Fruit fly (Drosophila melanogaster) whole organism, embryonic: ENCODE measurements around the gene CG4972.
A peak's percentile ranks its signal among the peaks of the same experiment; 100 is the strongest.

Source experiments
- Adf1 ChIP-seq: fragments of 200-800 bp; sonication (Bioruptor generic); IDR thresholded peaks from 2 replicates; pipeline ENCODE4 v1.3.6; 2022; ENCODE audit warnings: missing biosample characterization, missing genetic modification characterization
- Bgb ChIP-seq: fragments of 200-800 bp; sonication (Bioruptor generic); IDR thresholded peaks from 2 replicates; pipeline ENCODE4 v1.3.6; 2022; ENCODE audit warnings: missing biosample characterization, missing genetic modification characterization; ENCODE audit not compliant: partially characterized antibody
- CG1024 ChIP-seq: fragments of 200-800 bp; sonication (Bioruptor generic); IDR thresholded peaks from 2 replicates; pipeline ENCODE4 v1.3.6; 2022; ENCODE audit warnings: missing biosample characterization, missing genetic modification characterization
- CG12236 ChIP-seq: fragments of 200-800 bp; sonication (Bioruptor generic); optimal IDR thresholded peaks from 2 replicates; lab custom pipeline; 2016; ENCODE audit warnings: missing biosample characterization, missing genetic modification characterization
- CG12299 ChIP-seq: fragments of 200-800 bp; sonication (Bioruptor generic); optimal IDR thresholded peaks from 2 replicates; lab custom pipeline; 2018; ENCODE audit warnings: missing biosample characterization, mild to moderate bottlenecking, missing genetic modification characterization
- CG12769 ChIP-seq: fragments of 200-800 bp; sonication (Bioruptor generic); optimal IDR thresholded peaks from 2 replicates; lab custom pipeline; 2019; ENCODE audit warnings: missing biosample characterization, mild to moderate bottlenecking, missing genetic modification characterization, moderate library complexity
- CG13424 ChIP-seq: fragments of 200-800 bp; sonication (Bioruptor generic); optimal IDR thresholded peaks from 2 replicates; lab custom pipeline; 2019; ENCODE audit warnings: missing biosample characterization, mild to moderate bottlenecking, missing genetic modification characterization, moderate library complexity
- CG14710 ChIP-seq: fragments of 200-800 bp; sonication (Bioruptor generic); optimal IDR thresholded peaks from 3 replicates; lab custom pipeline; 2019; ENCODE audit warnings: missing biosample characterization, mild to moderate bottlenecking, missing genetic modification characterization, moderate library complexity
- CG15011 ChIP-seq: fragments of 200-800 bp; sonication (Bioruptor generic); optimal IDR thresholded peaks from 3 replicates; lab custom pipeline; 2018; ENCODE audit warnings: missing biosample characterization, mild to moderate bottlenecking, missing genetic modification characterization
- CG1603 ChIP-seq: fragments of 200-800 bp; sonication (Bioruptor generic); optimal IDR thresholded peaks from 2 replicates; lab custom pipeline; 2019; ENCODE audit warnings: missing biosample characterization, mild to moderate bottlenecking, missing genetic modification characterization, moderate library complexity
- CG16779 ChIP-seq: fragments of 200-800 bp; sonication (Bioruptor generic); IDR thresholded peaks from 2 replicates; pipeline ENCODE4 v1.3.6; 2022; ENCODE audit warnings: missing biosample characterization, missing genetic modification characterization
- CG16813 ChIP-seq: fragments of 200-800 bp; sonication (Bioruptor generic); IDR thresholded peaks from 3 replicates; pipeline ENCODE4 v1.3.6; 2022; ENCODE audit warnings: missing biosample characterization, missing genetic modification characterization; ENCODE audit not compliant: partially characterized antibody
- CG2712 ChIP-seq: fragments of 200-800 bp; optimal IDR thresholded peaks from 3 replicates; lab custom pipeline; 2019; ENCODE audit warnings: missing biosample characterization, mild to moderate bottlenecking, missing genetic modification characterization, moderate library complexity
- CG32772 ChIP-seq: fragments of 200-800 bp; sonication (Bioruptor generic); IDR thresholded peaks from 2 replicates; pipeline ENCODE4 v1.3.6; 2022; ENCODE audit warnings: missing biosample characterization, missing genetic modification characterization
- CG3995 ChIP-seq: fragments of 200-800 bp; sonication (Bioruptor generic); optimal IDR thresholded peaks from 3 replicates; lab custom pipeline; 2016; ENCODE audit warnings: missing biosample characterization, missing genetic modification characterization
- CG42726 ChIP-seq: fragments of 200-800 bp; sonication (Bioruptor generic); IDR thresholded peaks from 2 replicates; pipeline ENCODE4 v1.3.6; 2022; ENCODE audit warnings: missing biosample characterization, missing genetic modification characterization; ENCODE audit not compliant: partially characterized antibody
- CG4328 ChIP-seq: fragments of 200-800 bp; sonication (Bioruptor generic); optimal IDR thresholded peaks from 3 replicates; lab custom pipeline; 2017; ENCODE audit warnings: missing biosample characterization, missing genetic modification reagents, missing genetic modification characterization
- CG7963 ChIP-seq: fragments of 200-800 bp; sonication (Bioruptor generic); IDR thresholded peaks from 3 replicates; pipeline ENCODE4 v1.3.6; 2022; ENCODE audit warnings: missing biosample characterization, missing genetic modification characterization; ENCODE audit not compliant: partially characterized antibody
- CG9437 ChIP-seq: fragments of 200-800 bp; sonication (Bioruptor generic); optimal IDR thresholded peaks from 2 replicates; lab custom pipeline; 2018; ENCODE audit warnings: missing biosample characterization, mild to moderate bottlenecking, missing genetic modification characterization
- CHES-1-like ChIP-seq: fragments of 200-800 bp; sonication (Bioruptor generic); optimal IDR thresholded peaks from 2 replicates; lab custom pipeline; 2016; ENCODE audit warnings: missing biosample characterization, missing genetic modification characterization
- Doc2 ChIP-seq: fragments of 200-800 bp; sonication (Bioruptor generic); IDR thresholded peaks from 2 replicates; pipeline ENCODE4 v1.3.6; 2022; ENCODE audit warnings: missing biosample characterization, missing genetic modification characterization
- Dref ChIP-seq: fragments of 200-800 bp; sonication (Bioruptor generic); IDR thresholded peaks from 2 replicates; pipeline ENCODE4 v1.3.6; 2022; ENCODE audit warnings: missing biosample characterization, missing genetic modification characterization
- HLH4C ChIP-seq: fragments of 200-800 bp; sonication (Bioruptor generic); IDR thresholded peaks from 3 replicates; pipeline ENCODE4 v1.3.6; 2022; ENCODE audit warnings: missing biosample characterization, missing genetic modification characterization; ENCODE audit not compliant: partially characterized antibody
- MBD-R2 ChIP-seq: fragments of 200-800 bp; sonication (Bioruptor generic); IDR thresholded peaks from 2 replicates; pipeline ENCODE4 v1.3.6; 2022; ENCODE audit warnings: missing biosample characterization, missing genetic modification characterization
- Med ChIP-seq: fragments of 200-800 bp; sonication (Bioruptor generic); peaks from one replicate; lab custom pipeline; 2016; ENCODE audit warnings: missing biosample characterization, missing genetic modification characterization, mild to moderate bottlenecking, inconsistent platforms, moderate library complexity
- NFAT ChIP-seq: fragments of 200-800 bp; sonication (Bioruptor generic); IDR thresholded peaks from 2 replicates; pipeline ENCODE4 v1.3.6; 2022; ENCODE audit warnings: missing biosample characterization, missing genetic modification characterization
- NK7.1 ChIP-seq: fragments of 200-800 bp; sonication (Bioruptor generic); optimal IDR thresholded peaks from 3 replicates; lab custom pipeline; 2016; ENCODE audit warnings: missing biosample characterization, missing genetic modification characterization
- Nf-YB ChIP-seq: fragments of 200-800 bp; sonication (Bioruptor generic); optimal IDR thresholded peaks from 3 replicates; lab custom pipeline; 2019; ENCODE audit warnings: missing biosample characterization, mild to moderate bottlenecking, missing genetic modification characterization, moderate library complexity
- Rfx ChIP-seq: fragments of 200-800 bp; sonication (Bioruptor generic); IDR thresholded peaks from 2 replicates; pipeline ENCODE4 v1.3.6; 2022; ENCODE audit warnings: missing biosample characterization, missing genetic modification characterization
- Ssrp ChIP-seq: fragments of 200-800 bp; sonication (Bioruptor generic); optimal IDR thresholded peaks from 2 replicates; lab custom pipeline; 2018; ENCODE audit warnings: missing biosample characterization, mild to moderate bottlenecking, missing genetic modification characterization, moderate library complexity
- Tbp ChIP-seq: fragments of >200 bp; optimal IDR thresholded peaks from 2 replicates; lab custom pipeline; 2018; ENCODE audit warnings: missing biosample characterization, missing genetic modification characterization
- Usf ChIP-seq: fragments of 200-800 bp; sonication (Bioruptor generic); optimal IDR thresholded peaks from 2 replicates; lab custom pipeline; 2017; ENCODE audit warnings: missing genotype, missing biosample characterization, missing genetic modification characterization
- abd-A ChIP-seq: fragments of 200-800 bp; sonication (Bioruptor generic); optimal IDR thresholded peaks from 3 replicates; lab custom pipeline; 2019; ENCODE audit warnings: missing biosample characterization, mild to moderate bottlenecking, missing genetic modification characterization, moderate library complexity
- ash1 ChIP-seq: fragments of 200-800 bp; sonication (Bioruptor generic); optimal IDR thresholded peaks from 2 replicates; lab custom pipeline; 2018; ENCODE audit warnings: missing biosample characterization, mild to moderate bottlenecking, missing genetic modification characterization
- crc ChIP-seq: fragments of 200-800 bp; sonication (Bioruptor generic); optimal IDR thresholded peaks from 2 replicates; lab custom pipeline; 2016; ENCODE audit warnings: missing biosample characterization, missing genetic modification characterization
- dimm ChIP-seq: fragments of 200-800 bp; sonication (Bioruptor generic); IDR thresholded peaks from 2 replicates; pipeline ENCODE4 v1.3.6; 2022; ENCODE audit warnings: missing biosample characterization, missing genetic modification characterization
- fd96Cb ChIP-seq: fragments of 200-800 bp; sonication (Bioruptor generic); optimal IDR thresholded peaks from 2 replicates; lab custom pipeline; 2018; ENCODE audit warnings: missing biosample characterization, mild to moderate bottlenecking, missing genetic modification characterization, moderate library complexity
- gt ChIP-seq: fragments of 200-800 bp; sonication (Bioruptor generic); IDR thresholded peaks from 2 replicates; pipeline ENCODE4 v1.3.6; 2022; ENCODE audit warnings: missing biosample characterization, missing genetic modification characterization
- hbn ChIP-seq: fragments of 200-800 bp; sonication (Bioruptor generic); IDR thresholded peaks from 2 replicates; pipeline ENCODE4 v1.3.6; 2022; ENCODE audit warnings: missing biosample characterization, missing genetic modification characterization; ENCODE audit not compliant: partially characterized antibody
- inv ChIP-seq: fragments of 200-800 bp; sonication (Bioruptor generic); IDR thresholded peaks from 2 replicates; pipeline ENCODE4 v1.3.6; 2022; ENCODE audit warnings: missing biosample characterization, missing genetic modification characterization; ENCODE audit not compliant: partially characterized antibody
- klu ChIP-seq: fragments of 200-800 bp; sonication (Bioruptor generic); IDR thresholded peaks from 2 replicates; pipeline ENCODE4 v1.3.6; 2022; ENCODE audit warnings: missing biosample characterization, missing genetic modification characterization
- lov ChIP-seq, 2 experiments: fragments of 200-800 bp in 1 of 2; fragments of >200 bp in 1 of 2; sonication (Bioruptor generic) in 1 of 2; IDR thresholded peaks in 1 of 2; optimal IDR thresholded peaks in 1 of 2; 2 replicates in 1 of 2; 3 replicates in 1 of 2; pipeline versions ENCODE4 v1.3.6 to Lab custom; 2017 to 2022; ENCODE audit warnings: missing biosample characterization in 1 of 2, missing genetic modification characterization in 1 of 2
- nmo ChIP-seq: fragments of 200-800 bp; sonication (Bioruptor generic); optimal IDR thresholded peaks from 2 replicates; lab custom pipeline; 2018; ENCODE audit warnings: missing biosample characterization, mild to moderate bottlenecking, missing genetic modification characterization, moderate library complexity
- oc ChIP-seq: fragments of 200-800 bp; sonication (Bioruptor generic); optimal IDR thresholded peaks from 2 replicates; lab custom pipeline; 2018; ENCODE audit warnings: missing biosample characterization, mild to moderate bottlenecking, missing genetic modification characterization, moderate library complexity
- onecut ChIP-seq: fragments of 200-800 bp; sonication (Bioruptor generic); IDR thresholded peaks from 2 replicates; pipeline ENCODE4 v1.3.6; 2022; ENCODE audit warnings: missing biosample characterization, missing genetic modification characterization
- p53 ChIP-seq: fragments of 200-800 bp; sonication (Bioruptor generic); optimal IDR thresholded peaks from 2 replicates; lab custom pipeline; 2016; ENCODE audit warnings: missing biosample characterization, missing genetic modification characterization
- pzg ChIP-seq: fragments of 200-800 bp; sonication (Bioruptor generic); optimal IDR thresholded peaks from 3 replicates; lab custom pipeline; 2018; ENCODE audit warnings: missing biosample characterization, mild to moderate bottlenecking, missing genetic modification characterization, moderate library complexity
- row ChIP-seq: fragments of 200-800 bp; sonication (Bioruptor generic); IDR thresholded peaks from 3 replicates; pipeline ENCODE4 v1.3.6; 2022; ENCODE audit warnings: missing biosample characterization, missing genetic modification characterization
- vfl ChIP-seq: fragments of 200-800 bp; sonication (Bioruptor generic); optimal IDR thresholded peaks from 2 replicates; lab custom pipeline; 2016; ENCODE audit warnings: missing biosample characterization, missing genetic modification characterization
- vvl ChIP-seq: fragments of 200-800 bp; sonication (Bioruptor generic); IDR thresholded peaks from 2 replicates; pipeline ENCODE4 v1.3.6; 2022; ENCODE audit warnings: missing biosample characterization, missing genetic modification characterization
- wor ChIP-seq: fragments of 200-800 bp; sonication (Bioruptor generic); IDR thresholded peaks from 2 replicates; pipeline ENCODE4 v1.3.6; 2022; ENCODE audit warnings: missing biosample characterization, missing genetic modification characterization

CG4972 gene

DNA sequence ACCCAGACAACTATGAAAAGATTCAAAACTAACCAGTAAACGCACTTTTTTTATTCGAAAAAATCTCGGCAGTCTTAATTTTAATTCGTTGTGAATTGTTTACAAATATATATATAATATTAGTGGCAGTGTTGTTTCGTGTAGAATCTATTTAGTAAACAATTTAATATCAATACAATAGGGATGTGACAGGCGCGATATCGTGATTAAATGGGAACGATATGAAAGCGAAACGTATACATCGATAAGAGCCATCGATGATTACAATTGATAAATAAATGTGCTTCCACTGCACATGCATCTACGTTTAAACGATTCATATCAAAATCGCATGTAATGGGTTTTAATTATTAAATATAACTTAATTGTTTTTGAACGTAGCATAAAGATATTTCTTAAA lies 37.2 kb upstream of the CG4972 start (continued):
- TF ChIP-seq CG12236 (GFP tag; lab: Kevin White, UChicago) (no peak), CG14710 (no peak), CG4328 (GFP tag; lab: Kevin White, UChicago) (no peak), gt (no peak), Rfx (GFP tag; lab: Robert Waterston, UW) (peak; percentile 48; the same call in 1 of the 2 replicates), CG2712 (peak; percentile 32), abd-A (tag; lab: Kevin White, UChicago) (no peak), CG13424 (tag; lab: Kevin White, UChicago) (peak; percentile 7), CG1603 (tag; lab: Kevin White, UChicago) (peak; percentile 90), CG12299 (tag; lab: Kevin White, UChicago) (peak; percentile 38), klu (GFP tag; lab: Robert Waterston, UW) (no peak), Usf (GFP tag; lab: Kevin White, UChicago) (no peak), Bgb (peak; percentile 96), onecut (GFP tag; lab: Robert Waterston, UW) (no peak), CG12769 (tag; lab: Kevin White, UChicago) (no peak), ash1 (GFP tag; lab: Kevin White, UChicago) (no peak), CHES-1-like (no peak), nmo (GFP tag; lab: Kevin White, UChicago) (peak; percentile 16), Adf1 (GFP tag; lab: Robert Waterston, UW) (no peak), HLH4C (GFP tag; lab: Robert Waterston, UW) (peak; percentile 87), CG7963 (GFP tag; lab: Robert Waterston, UW) (peak; percentile 84), p53 (GFP tag; lab: Kevin White, UChicago) (no peak), Doc2 (no peak), lov (optimal IDR thresholded peaks at IDR 0.05; lab: Kevin White, UChicago) (no peak), lov (GFP tag; IDR thresholded peaks at IDR 0.05; lab: Robert Waterston, UW) (no peak), CG32772 (GFP tag; lab: Robert Waterston, UW) (no peak), Ssrp (tag; lab: Kevin White, UChicago) (no peak), dimm (GFP tag; lab: Robert Waterston, UW) (no peak), row (peak; percentile 84), vfl (no peak), NFAT (GFP tag; lab: Robert Waterston, UW) (no peak), crc (GFP tag; lab: Kevin White, UChicago) (no peak), inv (GFP tag; lab: Robert Waterston, UW) (peak; percentile 93), CG42726 (GFP tag; lab: Robert Waterston, UW) (peak; percentile 97), CG3995 (GFP tag; lab: Kevin White, UChicago) (peak; percentile 90), CG15011 (no peak), Tbp (GFP tag; lab: Kevin White, UChicago) (no peak), fd96Cb (tag; lab: Kevin White, UChicago) (no peak), vvl (GFP tag; lab: Robert Waterston, UW) (no peak), CG16779 (GFP tag; lab: Robert Waterston, UW) (no peak), Nf-YB (GFP tag; lab: Kevin White, UChicago) (no peak), oc (tag; lab: Kevin White, UChicago) (no peak), CG16813 (GFP tag; lab: Robert Waterston, UW) (peak; percentile 90), CG1024 (no peak), Med (peak; percentile 46), hbn (peak; percentile 61; the same call in 1 of the 2 replicates), Dref (GFP tag; lab: Robert Waterston, UW) (peak; percentile 95), pzg (GFP tag; lab: Kevin White, UChicago) (peak; percentile 75), NK7.1 (GFP tag; lab: Kevin White, UChicago) (no peak), CG9437 (GFP tag; lab: Kevin White, UChicago) (no peak), MBD-R2 (peak; percentile 37; the same call in 1 of the 2 replicates), wor (GFP tag; lab: Robert Waterston, UW) (no peak)
